Fruit fly (Drosophila melanogaster): ENCODE results near the gene Naglu.

Gene Naglu

DNA sequence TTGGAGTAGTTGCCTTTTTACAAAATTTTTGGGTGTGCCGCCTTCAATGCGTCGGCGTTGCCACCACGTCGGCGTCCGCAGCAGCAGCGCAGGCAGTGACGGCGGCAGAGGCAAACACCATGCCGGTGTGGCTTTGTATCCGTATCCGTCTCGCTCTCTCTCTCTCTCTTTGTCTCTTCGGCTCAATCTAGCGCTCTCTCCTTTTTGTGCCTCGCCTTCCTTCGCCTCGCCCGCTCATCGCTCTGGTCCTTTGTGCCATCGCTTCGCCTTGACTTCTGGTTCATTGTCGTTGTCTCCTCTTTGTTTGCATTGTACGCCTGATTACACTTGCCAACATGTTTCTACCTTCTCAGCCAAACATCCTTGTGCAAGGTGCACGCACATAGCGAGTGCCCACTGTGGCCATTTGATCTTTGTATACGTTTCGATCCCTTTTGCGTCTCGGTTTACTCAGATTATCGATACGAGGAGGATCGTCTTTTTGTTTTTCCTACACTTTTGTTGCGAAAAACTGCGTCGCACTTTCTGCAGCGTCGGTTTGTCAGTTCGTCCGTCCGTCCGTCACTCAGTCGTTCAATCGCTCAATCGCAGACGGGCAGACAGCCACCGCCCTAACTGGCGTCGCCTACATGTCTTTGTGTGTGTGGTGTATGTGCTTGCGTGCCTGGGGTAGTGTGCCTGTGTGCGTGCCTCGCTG is 4.8 kb upstream of the Naglu start (continued):
- no peak for TF ChIP-seq Fer3 (tag; optimal IDR thresholded peaks at IDR 0.05)
- TF ChIP-seq Asciz (GFP tag; optimal IDR thresholded peaks at IDR 0.05): no peak
- no peak for TF ChIP-seq CG7839 (tag; optimal IDR thresholded peaks at IDR 0.05)
- TF ChIP-seq CG2712 (tag; optimal IDR thresholded peaks at IDR 0.05): no peak
- TF ChIP-seq sr (GFP tag; IDR thresholded peaks at IDR 0.05): no peak
- 0 out of 2 replicates have a peak, but pooled peaks have one; percentile 5 for TF ChIP-seq sim (GFP tag; IDR thresholded peaks at IDR 0.05)
- TF ChIP-seq ewg (GFP tag; optimal IDR thresholded peaks at IDR 0.05): peak; percentile 30
- TF ChIP-seq jigr1 (GFP tag; IDR thresholded peaks at IDR 0.05): no peak
- TF ChIP-seq D (optimal IDR thresholded peaks at IDR 0.05): peak; percentile 99
- TF ChIP-seq D (GFP tag; optimal IDR thresholded peaks at IDR 0.05): peak; percentile 23
- TF ChIP-seq CG11085 (GFP tag; IDR thresholded peaks at IDR 0.05): no peak
- no peak for TF ChIP-seq klu (GFP tag; IDR thresholded peaks at IDR 0.05)
- TF ChIP-seq grau (tag; optimal IDR thresholded peaks at IDR 0.05): peak; percentile 94
- TF ChIP-seq cg (GFP tag; optimal IDR thresholded peaks at IDR 0.05): peak; percentile 68
- TF ChIP-seq CG17829 (tag; optimal IDR thresholded peaks at IDR 0.05): no peak
- TF ChIP-seq chn (GFP tag; optimal IDR thresholded peaks at IDR 0.05): peak; percentile 42
- TF ChIP-seq Awh (GFP tag; IDR thresholded peaks at IDR 0.05): no peak; the same call in 1 of the 2 replicates
- no peak for TF ChIP-seq CG17802 (tag; optimal IDR thresholded peaks at IDR 0.05)
- TF ChIP-seq CG17328 (GFP tag; IDR thresholded peaks at IDR 0.05): no peak
- no peak for TF ChIP-seq CG16863 (GFP tag; optimal IDR thresholded peaks at IDR 0.05)
- TF ChIP-seq CG30403 (GFP tag; optimal IDR thresholded peaks at IDR 0.05): no peak
- TF ChIP-seq Aef1 (GFP tag; IDR thresholded peaks at IDR 0.05): no peak
- TF ChIP-seq CG18599 (GFP tag; optimal IDR thresholded peaks at IDR 0.05): peak; percentile 26
- no peak for TF ChIP-seq CG10654 (GFP tag; optimal IDR thresholded peaks at IDR 0.05)
- TF ChIP-seq sisA (GFP tag; IDR thresholded peaks at IDR 0.05): no peak
- TF ChIP-seq caup (GFP tag; optimal IDR thresholded peaks at IDR 0.05; ENCODE audit: severe bottlenecking): no peak
- no peak for TF ChIP-seq h (optimal IDR thresholded peaks at IDR 0.05)
- no peak for TF ChIP-seq Gsc (GFP tag; IDR thresholded peaks at IDR 0.05)
- no peak for TF ChIP-seq Mad (GFP tag; optimal IDR thresholded peaks at IDR 0.05)
- TF ChIP-seq Sry-δ (GFP tag; optimal IDR thresholded peaks at IDR 0.05): no peak
- no peak for TF ChIP-seq toy (GFP tag; IDR thresholded peaks at IDR 0.05)
- no peak for TF ChIP-seq ase (GFP tag; IDR thresholded peaks at IDR 0.05)
- TF ChIP-seq CG12219 (GFP tag; optimal IDR thresholded peaks at IDR 0.05): no peak
- no peak for TF ChIP-seq nmo (GFP tag; optimal IDR thresholded peaks at IDR 0.05)
- TF ChIP-seq Vsx1 (GFP tag; optimal IDR thresholded peaks at IDR 0.05): no peak
- TF ChIP-seq lilli (GFP tag; optimal IDR thresholded peaks at IDR 0.05): peak; percentile 23
- peak; percentile 8 for TF ChIP-seq pum (GFP tag; optimal IDR thresholded peaks at IDR 0.05)
- no peak for TF ChIP-seq so (GFP tag; IDR thresholded peaks at IDR 0.05)
- no peak for TF ChIP-seq Hr3 (GFP tag; optimal IDR thresholded peaks at IDR 0.05)
- TF ChIP-seq CG43689 (GFP tag; IDR thresholded peaks at IDR 0.05): no peak
- TF ChIP-seq pan (optimal IDR thresholded peaks at IDR 0.05): no peak
- TF ChIP-seq pan (GFP tag; optimal IDR thresholded peaks at IDR 0.05 in 1 of 2, IDR thresholded peaks at IDR 0.05 in 1 of 2): peak in 1 of 2 experiments; percentile 25
- no peak for TF ChIP-seq CG18619 (GFP tag; optimal IDR thresholded peaks at IDR 0.05)
- no peak for TF ChIP-seq emc (GFP tag; optimal IDR thresholded peaks at IDR 0.05)
- no peak for TF ChIP-seq CG12942 (GFP tag; optimal IDR thresholded peaks at IDR 0.05)
- no peak for TF ChIP-seq eyg (GFP tag; optimal IDR thresholded peaks at IDR 0.05)
- TF ChIP-seq Nf-YC (tag; optimal IDR thresholded peaks at IDR 0.05): no peak
- TF ChIP-seq seq (GFP tag; IDR thresholded peaks at IDR 0.05): no peak
- no peak for TF ChIP-seq CG1233 (GFP tag; optimal IDR thresholded peaks at IDR 0.05)
- no peak for TF ChIP-seq peb (GFP tag; IDR thresholded peaks at IDR 0.05)
- no peak for TF ChIP-seq Bteb2 (GFP tag; optimal IDR thresholded peaks at IDR 0.05)
- no peak for TF ChIP-seq Ptx1 (GFP tag; IDR thresholded peaks at IDR 0.05)

Measured in whole organism, embryonic.